Worm (Caenorhabditis elegans) whole organism, L3 larva: ENCODE data around the gene fkh-7.

Experiments used
- R02D3.7 ChIP-seq: fragments of 150-350 bp; optimal IDR thresholded peaks from 2 replicates; lab custom pipeline; 2014; ENCODE audit warnings: missing biosample characterization, missing genetic modification characterization
- ceh-82 ChIP-seq: fragments of 150-350 bp; optimal IDR thresholded peaks from 2 replicates; lab custom pipeline; 2014; ENCODE audit warnings: missing biosample characterization, missing genetic modification characterization
- daf-12 ChIP-seq: fragments of 150-350 bp; optimal IDR thresholded peaks from 2 replicates; lab custom pipeline; 2014; ENCODE audit warnings: missing biosample characterization, missing genetic modification reagents, missing genetic modification characterization
- fkh-10 ChIP-seq: sonication (generic microtip); optimal IDR thresholded peaks from 2 replicates; lab custom pipeline; 2017; ENCODE audit warnings: missing biosample characterization, missing genetic modification reagents, missing genetic modification characterization
- nhr-23 ChIP-seq: fragments of 150-350 bp; optimal IDR thresholded peaks from 2 replicates; lab custom pipeline; 2014; ENCODE audit warnings: missing biosample characterization, missing genetic modification reagents, missing genetic modification characterization
- nhr-76 ChIP-seq: fragments of 150-350 bp; sonication (generic microtip); optimal IDR thresholded peaks from 5 replicates; lab custom pipeline; 2014; ENCODE audit warnings: missing biosample characterization, missing genetic modification characterization
- pha-4 ChIP-seq: fragments of 150-350 bp; optimal IDR thresholded peaks from 2 replicates; lab custom pipeline; 2014; ENCODE audit warnings: missing biosample characterization, missing genetic modification reagents, missing genetic modification characterization
- pqm-1 ChIP-seq: fragments of 150-350 bp; optimal IDR thresholded peaks from 2 replicates; lab custom pipeline; 2017; ENCODE audit warnings: missing biosample characterization, missing genetic modification characterization, inconsistent platforms
- skn-1 ChIP-seq: fragments of 150-350 bp; optimal IDR thresholded peaks from 2 replicates; lab custom pipeline; 2014; ENCODE audit warnings: missing biosample characterization, missing genetic modification characterization
- tbx-2 ChIP-seq: sonication (generic microtip); optimal IDR thresholded peaks from 2 replicates; lab custom pipeline; 2016; ENCODE audit warnings: mild to moderate bottlenecking, missing genetic modification characterization, missing compliant biosample characterization
- unc-39 ChIP-seq: sonication (generic microtip); optimal IDR thresholded peaks from 4 replicates; lab custom pipeline; 2017; ENCODE audit warnings: missing biosample characterization, missing genetic modification characterization
- unc-62 ChIP-seq: fragments of 150-350 bp; sonication (generic microtip); optimal IDR thresholded peaks from 4 replicates; lab custom pipeline; 2014; ENCODE audit warnings: missing biosample characterization, missing genetic modification reagents, missing genetic modification characterization
- ztf-4 ChIP-seq: fragments of 150-350 bp; optimal IDR thresholded peaks from 2 replicates; lab custom pipeline; 2014; ENCODE audit warnings: missing biosample characterization, missing genetic modification characterization

DNA sequence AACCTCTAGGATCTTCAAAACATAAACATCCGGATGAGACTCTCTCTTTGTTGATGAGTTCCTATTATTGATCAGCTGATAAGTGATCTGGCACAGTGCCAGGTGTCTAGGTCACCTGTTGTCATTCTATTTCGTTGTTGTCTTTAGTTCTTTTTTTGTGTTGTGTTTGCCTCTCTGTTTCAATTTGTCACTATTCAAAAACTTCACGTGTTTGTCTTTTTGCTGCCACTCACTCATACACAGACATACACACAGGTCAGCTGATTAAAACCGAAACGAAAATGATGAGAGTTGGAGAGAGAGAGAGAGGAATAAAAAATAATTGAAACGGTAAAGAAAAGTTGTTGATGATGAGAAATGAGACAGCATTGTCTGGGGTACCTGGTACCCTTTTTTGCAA, 6.7 kb downstream of the fkh-7 start:
- TF ChIP-seq nhr-23 (tag; lab: Kevin White, UChicago) (peak; percentile 64), unc-62 (GFP tag; lab: Kevin White, UChicago) (no peak), pha-4 (tag; lab: Kevin White, UChicago) (peak; percentile 99), R02D3.7 (tag; lab: Kevin White, UChicago) (no peak), daf-12 (tag; lab: Kevin White, UChicago) (no peak), tbx-2 (peak; percentile 3), ceh-82 (no peak), skn-1 (tag; lab: Kevin White, UChicago) (peak; percentile 71), nhr-76 (tag; lab: Kevin White, UChicago) (no peak), pqm-1 (tag; lab: Kevin White, UChicago) (peak; percentile 94), unc-39 (tag; lab: Kevin White, UChicago) (no peak), ztf-4 (tag; lab: Kevin White, UChicago) (no peak), fkh-10 (GFP tag; lab: Kevin White, UChicago) (no peak)
